Fruit fly (Drosophila melanogaster): ENCODE measurements around the gene CG12147.

The CG12147 gene

DNA sequence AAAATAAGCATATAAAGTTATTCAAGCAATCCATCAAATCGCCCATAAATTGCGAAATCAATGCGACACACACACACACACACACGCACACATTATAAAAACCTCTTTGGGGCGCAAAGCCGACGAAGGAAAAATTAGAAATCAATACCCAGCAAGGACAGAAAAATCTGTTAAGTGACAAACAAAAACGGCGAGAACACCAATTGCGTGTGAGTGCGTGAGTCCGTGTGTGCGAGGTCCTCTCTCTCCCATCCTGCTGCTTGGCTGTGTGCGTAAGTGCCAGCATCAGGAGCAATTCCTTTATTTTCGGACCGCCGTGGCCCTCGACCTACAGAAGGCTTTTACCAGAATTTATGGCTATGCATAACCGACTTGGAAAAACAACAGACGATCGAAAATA, 14.8 kb downstream of the CG12147 start, which contains the start of gene Orco:
Orco (minus strand) TSS at position 101 of the 400 bp plus-strand sequence.
- TF ChIP-seq CG11762 (GFP tag; optimal IDR thresholded peaks at IDR 0.05; ENCODE audit: insufficient read depth) (no peak), pdm3 (GFP tag; optimal IDR thresholded peaks at IDR 0.05) (no peak), CG16779 (tag; optimal IDR thresholded peaks at IDR 0.05) (no peak), spab (GFP tag; optimal IDR thresholded peaks at IDR 0.05) (no peak), Hr4 (GFP tag; optimal IDR thresholded peaks at IDR 0.05) (no peak), Eip75B (GFP tag; optimal IDR thresholded peaks at IDR 0.05) (no peak), CG32006 (GFP tag; optimal IDR thresholded peaks at IDR 0.05) (no peak), svp (GFP tag) (no peak), Hr38 (GFP tag; optimal IDR thresholded peaks at IDR 0.05) (no peak), esn (GFP tag; optimal IDR thresholded peaks at IDR 0.05) (no peak), CG7368 (GFP tag; optimal IDR thresholded peaks at IDR 0.05) (no peak)

- TF ChIP-seq Gug (GFP tag; IDR thresholded peaks at IDR 0.05) (no peak), Lpt (GFP tag; optimal IDR thresholded peaks at IDR 0.05) (no peak), Sox14 (GFP tag; optimal IDR thresholded peaks at IDR 0.05) (no peak), CG9139 (GFP tag; optimal IDR thresholded peaks at IDR 0.05) (no peak), CG16779 (tag; optimal IDR thresholded peaks at IDR 0.05) (no peak), CG4318 (GFP tag; optimal IDR thresholded peaks at IDR 0.05) (no peak), salr (GFP tag; optimal IDR thresholded peaks at IDR 0.05) (no peak), CG11294 (GFP tag; IDR thresholded peaks at IDR 0.05) (no peak), Hr39 (GFP tag; optimal IDR thresholded peaks at IDR 0.05) (no peak), esn (GFP tag; optimal IDR thresholded peaks at IDR 0.05) (no peak), CG1621 (tag; optimal IDR thresholded peaks at IDR 0.05) (peak; percentile 2), CG31627 (GFP tag; optimal IDR thresholded peaks at IDR 0.05) (no peak), fd85E (GFP tag; optimal IDR thresholded peaks at IDR 0.05) (no peak), CG3032 (tag; optimal IDR thresholded peaks at IDR 0.05) (no peak), CG15336 (GFP tag; IDR thresholded peaks at IDR 0.05) (peak; percentile 33; the same call in 1 of the 2 replicates), ss (GFP tag; optimal IDR thresholded peaks at IDR 0.05) (no peak), lz (GFP tag; optimal IDR thresholded peaks at IDR 0.05) (no peak), CG11762 (GFP tag; optimal IDR thresholded peaks at IDR 0.05; ENCODE audit: insufficient read depth) (no peak), achi (GFP tag; optimal IDR thresholded peaks at IDR 0.05) (peak; percentile 1), Sox15 (GFP tag; optimal IDR thresholded peaks at IDR 0.05) (no peak), CG6163 (GFP tag; IDR thresholded peaks at IDR 0.05) (0 out of 3 replicates have a peak, but pooled peaks have one; percentile 18), CG8632 (GFP tag; optimal IDR thresholded peaks at IDR 0.05) (no peak), Ets21C (GFP tag; optimal IDR thresholded peaks at IDR 0.05) (no peak), CG3919 (GFP tag; optimal IDR thresholded peaks at IDR 0.05) (peak; percentile 15), CG6276 (GFP tag; optimal IDR thresholded peaks at IDR 0.05) (peak; percentile 6), Eip78C (GFP tag) (peak; percentile 70), CG8119 (GFP tag; IDR thresholded peaks at IDR 0.05) (0 out of 3 replicates have a peak, but pooled peaks have one; percentile 22), CG10669 (GFP tag; optimal IDR thresholded peaks at IDR 0.05) (no peak), Hr38 (GFP tag; optimal IDR thresholded peaks at IDR 0.05) (no peak), OdsH (GFP tag; optimal IDR thresholded peaks at IDR 0.05) (no peak), CG32006 (GFP tag; optimal IDR thresholded peaks at IDR 0.05) (no peak), svp (GFP tag) (no peak), cyc (GFP tag; optimal IDR thresholded peaks at IDR 0.05) (no peak), eg (GFP tag; IDR thresholded peaks at IDR 0.05) (peak; percentile 55; the same call in 2 of the 3 replicates), fd59A (GFP tag; optimal IDR thresholded peaks at IDR 0.05) (no peak)
Observed at dm6 chr3R:5403963-5404362, 23.1 kb downstream of the CG12147 start, which contains the start of gene CG2663. Gene CG2663 (minus strand): TSS chr3R:5404135.

dm6 chr3R:5399096-5399495, 28.0 kb downstream of the CG12147 start, which contains the start of gene Or83a:
Gene Or83a (minus strand): TSS chr3R:5399196.
- TF ChIP-seq Eip93F (GFP tag; optimal IDR thresholded peaks at IDR 0.05) (no peak), CG6854 (GFP tag; optimal IDR thresholded peaks at IDR 0.05) (no peak), Sox14 (GFP tag; optimal IDR thresholded peaks at IDR 0.05) (no peak), pdm3 (GFP tag; optimal IDR thresholded peaks at IDR 0.05) (no peak), CG6163 (GFP tag; IDR thresholded peaks at IDR 0.05) (no peak), cyc (GFP tag; optimal IDR thresholded peaks at IDR 0.05) (no peak), CG11902 (GFP tag; optimal IDR thresholded peaks at IDR 0.05) (no peak), CG6792 (GFP tag; optimal IDR thresholded peaks at IDR 0.05) (no peak), fkh (GFP tag; optimal IDR thresholded peaks at IDR 0.05) (no peak), CG10631 (GFP tag; optimal IDR thresholded peaks at IDR 0.05) (no peak), esn (GFP tag; optimal IDR thresholded peaks at IDR 0.05) (no peak), fd59A (GFP tag; optimal IDR thresholded peaks at IDR 0.05) (no peak), CG10669 (GFP tag; optimal IDR thresholded peaks at IDR 0.05) (no peak), Ets21C (GFP tag; optimal IDR thresholded peaks at IDR 0.05) (no peak), CG11762 (GFP tag; optimal IDR thresholded peaks at IDR 0.05; ENCODE audit: insufficient read depth) (no peak), Smox (GFP tag; optimal IDR thresholded peaks at IDR 0.05) (no peak), CG8319 (GFP tag; optimal IDR thresholded peaks at IDR 0.05) (no peak)

Data from whole organism, prepupa.